Worm (Caenorhabditis elegans) whole organism, L4 larva: ENCODE data around the gene rps-25.
A peak's percentile ranks its signal among the peaks of the same experiment; 100 is the strongest.

ENCODE experiments used
- F49E8.2 ChIP-seq: sonication (generic microtip); optimal IDR thresholded peaks from 2 replicates; lab custom pipeline; 2016; ENCODE audit warnings: missing compliant biosample characterization, mild to moderate bottlenecking, missing genetic modification characterization, borderline replicate concordance
- T20F7.1 ChIP-seq: fragments of 200-800 bp; sonication (Bioruptor generic); optimal IDR thresholded peaks from 2 replicates; lab custom pipeline; 2018; ENCODE audit warnings: mild to moderate bottlenecking, missing genetic modification characterization, missing compliant biosample characterization
- Y75B8A.6 ChIP-seq: fragments of 200-800 bp; sonication (Bioruptor generic); IDR thresholded peaks from 2 replicates; pipeline ENCODE4 v1.3.6; 2022; ENCODE audit warnings: missing genetic modification reagents, missing genetic modification characterization, missing compliant biosample characterization
- ama-1 ChIP-seq: fragments of 150-350 bp; optimal IDR thresholded peaks from 2 replicates; lab custom pipeline; 2014; ENCODE audit warnings: inconsistent platforms, mixed read lengths
- ceh-28 ChIP-seq: fragments of 150-350 bp; optimal IDR thresholded peaks from 2 replicates; lab custom pipeline; 2014; ENCODE audit warnings: missing biosample characterization, missing genetic modification reagents, missing genetic modification characterization
- ceh-44 ChIP-seq: fragments of 200-800 bp; sonication (Bioruptor generic); IDR thresholded peaks from 2 replicates; pipeline ENCODE4 v1.3.6; 2022; ENCODE audit warnings: missing genetic modification reagents, missing genetic modification characterization, missing compliant biosample characterization
- ctbp-1 ChIP-seq: fragments of 200-800 bp; sonication (Bioruptor generic); IDR thresholded peaks from 2 replicates; pipeline ENCODE4 v1.3.6; 2022; ENCODE audit warnings: missing genetic modification reagents, missing genetic modification characterization, missing compliant biosample characterization
- daf-16 ChIP-seq, 3 experiments: sonication (generic microtip); optimal IDR thresholded peaks; 2 replicates each; lab custom pipeline; 2016 to 2017; ENCODE audit warnings: missing genetic modification characterization in 3 of 3, missing genetic modification reagents in 3 of 3, mild to moderate bottlenecking in 2 of 3, missing compliant biosample characterization in 2 of 3, missing biosample characterization in 1 of 3, moderate library complexity in 1 of 3
- daf-8 ChIP-seq: fragments of 200-800 bp; sonication (Bioruptor generic); IDR thresholded peaks from 2 replicates; pipeline ENCODE4 v1.3.6; 2022; ENCODE audit warnings: missing genetic modification characterization, missing compliant biosample characterization
- dmd-8 ChIP-seq: fragments of 200-800 bp; sonication (Bioruptor generic); IDR thresholded peaks from 2 replicates; pipeline ENCODE4 v1.3.6; 2022; ENCODE audit warnings: missing genetic modification characterization, missing compliant biosample characterization
- duxl-1 ChIP-seq: sonication (generic microtip); optimal IDR thresholded peaks from 2 replicates; lab custom pipeline; 2016; ENCODE audit warnings: mild to moderate bottlenecking, missing genetic modification characterization, moderate library complexity, missing compliant biosample characterization; ENCODE audit not compliant: poor library complexity
- dve-1 ChIP-seq: sonication (generic microtip); optimal IDR thresholded peaks from 2 replicates; lab custom pipeline; 2017; ENCODE audit warnings: antibody characterized with exemption, mild to moderate bottlenecking, missing genetic modification characterization, missing compliant biosample characterization; ENCODE audit not compliant: insufficient read depth
- fos-1 ChIP-seq: fragments of 150-350 bp; optimal IDR thresholded peaks from 2 replicates; lab custom pipeline; 2014; ENCODE audit warnings: missing biosample characterization, missing genetic modification characterization
- hlh-11 ChIP-seq: fragments of 200-800 bp; sonication (Bioruptor generic); optimal IDR thresholded peaks from 2 replicates; lab custom pipeline; 2018; ENCODE audit warnings: mild to moderate bottlenecking, missing genetic modification characterization, missing compliant biosample characterization
- jun-1 ChIP-seq: fragments of 150-350 bp; optimal IDR thresholded peaks from 2 replicates; lab custom pipeline; 2014; ENCODE audit warnings: missing biosample characterization, missing genetic modification reagents, missing genetic modification characterization
- lin-1 ChIP-seq: fragments of 200-800 bp; sonication (Bioruptor generic); IDR thresholded peaks from 2 replicates; pipeline ENCODE4 v1.3.6; 2022; ENCODE audit warnings: missing genetic modification reagents, missing genetic modification characterization, missing compliant biosample characterization
- lir-3 ChIP-seq: sonication (generic microtip); optimal IDR thresholded peaks from 2 replicates; lab custom pipeline; 2016; ENCODE audit warnings: mild to moderate bottlenecking, missing genetic modification characterization, missing compliant biosample characterization
- lsy-2 ChIP-seq, 2 experiments: fragments of 150-350 bp in 1 of 2; sonication (generic microtip) in 1 of 2; optimal IDR thresholded peaks; 2 replicates each; lab custom pipeline; 2014 to 2017; ENCODE audit warnings: missing biosample characterization in 2 of 2, missing genetic modification characterization in 2 of 2
- mep-1 ChIP-seq: fragments of 150-350 bp; sonication (generic microtip); optimal IDR thresholded peaks from 3 replicates; lab custom pipeline; 2014; ENCODE audit warnings: missing biosample characterization, missing genetic modification characterization
- nhr-25 ChIP-seq: sonication (generic microtip); optimal IDR thresholded peaks from 2 replicates; lab custom pipeline; 2017; ENCODE audit warnings: missing genetic modification characterization, mild to moderate bottlenecking, missing compliant biosample characterization, antibody characterized with exemption, moderate library complexity, borderline replicate concordance; ENCODE audit not compliant: insufficient read depth
- nhr-28 ChIP-seq: fragments of 150-350 bp; optimal IDR thresholded peaks from 2 replicates; lab custom pipeline; 2014; ENCODE audit warnings: missing biosample characterization, missing genetic modification characterization
- nhr-6 ChIP-seq: fragments of 150-350 bp; optimal IDR thresholded peaks from 2 replicates; lab custom pipeline; 2014; ENCODE audit warnings: missing biosample characterization, missing genetic modification characterization
- nhr-77 ChIP-seq: fragments of 150-350 bp; optimal IDR thresholded peaks from 2 replicates; lab custom pipeline; 2014; ENCODE audit warnings: missing biosample characterization, missing genetic modification characterization
- pha-4 ChIP-seq, 2 experiments: fragments of 150-350 bp in 1 of 2; fragments of 200-800 bp in 1 of 2; sonication (Bioruptor generic) in 1 of 2; IDR thresholded peaks in 1 of 2; optimal IDR thresholded peaks in 1 of 2; 2 replicates each; pipeline versions ENCODE4 v1.3.6 to Lab custom; 2014 to 2022; ENCODE audit warnings: missing genetic modification characterization in 2 of 2, missing genetic modification reagents in 2 of 2, missing biosample characterization in 1 of 2, missing compliant biosample characterization in 1 of 2
- php-3 ChIP-seq: fragments of 200-800 bp; sonication (Bioruptor generic); IDR thresholded peaks from 2 replicates; pipeline ENCODE4 v1.3.6; 2022; ENCODE audit warnings: missing genetic modification reagents, missing genetic modification characterization, missing compliant biosample characterization
- rbr-2 ChIP-seq: sonication (generic microtip); optimal IDR thresholded peaks from 2 replicates; lab custom pipeline; 2016; ENCODE audit warnings: missing genotype, missing genetic modification characterization, missing compliant biosample characterization
- saeg-2 ChIP-seq: fragments of 200-800 bp; sonication (Bioruptor generic); IDR thresholded peaks from 2 replicates; pipeline ENCODE4 v1.3.6; 2022; ENCODE audit warnings: missing genetic modification reagents, missing genetic modification characterization, missing compliant biosample characterization
- skn-1 ChIP-seq: fragments of 150-350 bp; optimal IDR thresholded peaks from 2 replicates; lab custom pipeline; 2014; ENCODE audit warnings: missing biosample characterization, missing genetic modification characterization
- snpc-1.2 ChIP-seq: fragments of 200-800 bp; sonication (Bioruptor generic); IDR thresholded peaks from 2 replicates; pipeline ENCODE4 v1.3.6; 2022; ENCODE audit warnings: missing genetic modification reagents, missing genetic modification characterization, missing compliant biosample characterization
- spr-1 ChIP-seq: sonication (generic microtip); optimal IDR thresholded peaks from 2 replicates; lab custom pipeline; 2016; ENCODE audit warnings: mild to moderate bottlenecking, missing genetic modification characterization, missing compliant biosample characterization
- unc-62 ChIP-seq, 3 experiments: fragments of 150-350 bp in 1 of 3; sonication (generic microtip); optimal IDR thresholded peaks in 2 of 3; peaks in 1 of 3; 1 replicate in 1 of 3; 2 replicates in 2 of 3; lab custom pipeline; 2014 to 2017; ENCODE audit warnings: missing biosample characterization in 3 of 3, missing genetic modification characterization in 3 of 3, missing genetic modification reagents in 3 of 3, missing genotype in 1 of 3
- zip-11 ChIP-seq: fragments of 200-800 bp; sonication (Bioruptor generic); IDR thresholded peaks from 2 replicates; pipeline ENCODE4 v1.3.6; 2022; ENCODE audit warnings: missing genetic modification characterization, missing compliant biosample characterization
- zip-2 ChIP-seq: fragments of 150-350 bp; optimal IDR thresholded peaks from 2 replicates; lab custom pipeline; 2014; ENCODE audit warnings: missing biosample characterization, missing genetic modification characterization
- ztf-11 ChIP-seq: fragments of 150-350 bp; optimal IDR thresholded peaks from 2 replicates; lab custom pipeline; 2014; ENCODE audit warnings: missing biosample characterization, missing genetic modification characterization

rps-25 gene

DNA sequence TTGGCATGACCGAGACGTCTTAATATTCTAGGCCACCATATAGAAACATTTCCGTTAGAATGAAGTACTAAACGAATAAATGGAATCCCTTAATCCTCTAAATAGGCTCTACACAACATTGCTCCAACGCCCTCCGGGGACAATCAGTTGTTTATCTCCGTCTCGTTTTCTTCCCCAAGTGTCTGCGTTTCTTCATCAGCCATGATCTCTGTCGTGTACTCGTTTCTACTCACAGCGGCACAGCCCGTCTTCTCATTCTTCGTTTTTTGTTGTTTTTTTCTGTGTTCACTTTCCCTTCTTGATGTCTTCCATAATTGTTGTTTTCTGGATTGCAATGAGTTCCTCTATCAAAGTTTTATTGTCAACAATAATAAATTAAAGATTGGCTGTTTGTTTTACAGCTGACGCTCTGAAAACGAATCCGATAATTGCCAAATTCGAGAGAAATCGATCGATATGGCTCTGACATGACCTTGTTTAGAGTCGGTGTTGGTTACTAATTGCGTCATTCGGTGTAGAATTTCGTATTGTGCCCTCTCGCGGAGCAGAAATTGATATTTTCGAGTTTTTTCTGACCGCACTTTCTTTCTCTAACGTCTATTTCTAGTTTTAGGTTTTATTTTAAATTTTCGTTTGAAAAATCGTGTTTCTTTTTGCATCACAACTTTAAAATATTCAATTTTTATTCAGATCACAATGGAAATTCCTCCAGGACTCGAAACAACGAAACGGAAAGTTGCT lies 6.0 kb downstream of the rps-25 start, which contains the start of gene pfkb-1.2:
Gene pfkb-1.2 (plus strand): TSS at position 691 of the 741 bp plus-strand sequence.
- TF ChIP-seq lin-1 (GFP tag; lab: Robert Waterston, UW): no peak
- peak; percentile 17 for TF ChIP-seq dve-1 (tag; lab: Kevin White, UChicago)
- no peak for TF ChIP-seq ama-1 (lab: Kevin White, UChicago)
- no peak for TF ChIP-seq jun-1 (tag; lab: Kevin White, UChicago)
- no peak for TF ChIP-seq ceh-28 (tag; lab: Kevin White, UChicago)
- TF ChIP-seq zip-11 (GFP tag; lab: Robert Waterston, UW): no peak
- no peak for TF ChIP-seq ctbp-1
- no peak for TF ChIP-seq spr-1 (tag; lab: Kevin White, UChicago)
- TF ChIP-seq ztf-11 (tag; lab: Kevin White, UChicago): no peak
- no peak for TF ChIP-seq F49E8.2 (tag; lab: Kevin White, UChicago)
- TF ChIP-seq fos-1 (tag; lab: Kevin White, UChicago): no peak
- peak in 1 of 2 experiments; percentile 63 for TF ChIP-seq daf-16 (GFP tag; optimal IDR thresholded peaks at IDR 0.05; lab: Kevin White, UChicago)
- TF ChIP-seq daf-16 (tag; optimal IDR thresholded peaks at IDR 0.05; lab: Kevin White, UChicago): peak; percentile 73
- TF ChIP-seq skn-1 (tag; lab: Kevin White, UChicago): no peak
- TF ChIP-seq T20F7.1 (GFP tag; lab: Kevin White, UChicago): no peak
- TF ChIP-seq rbr-2 (tag; lab: Kevin White, UChicago): peak; percentile 55
- peak; percentile 30 for TF ChIP-seq nhr-28
- no peak for TF ChIP-seq daf-8 (GFP tag; lab: Robert Waterston, UW)
- no peak for TF ChIP-seq unc-62 (GFP tag; optimal IDR thresholded peaks at IDR 0.05 in 1 of 2; lab: Kevin White, UChicago)
- no peak for TF ChIP-seq unc-62 (tag; optimal IDR thresholded peaks at IDR 0.05; lab: Kevin White, UChicago)
- no peak for TF ChIP-seq duxl-1 (tag; lab: Kevin White, UChicago)
- no peak for TF ChIP-seq php-3 (GFP tag; lab: Robert Waterston, UW)
- no peak for TF ChIP-seq saeg-2 (GFP tag; lab: Robert Waterston, UW)
- no peak for TF ChIP-seq dmd-8
- TF ChIP-seq ceh-44 (GFP tag; lab: Robert Waterston, UW): no peak
- no peak for TF ChIP-seq pha-4 (GFP tag; IDR thresholded peaks at IDR 0.05; lab: Robert Waterston, UW)
- no peak for TF ChIP-seq pha-4 (tag; optimal IDR thresholded peaks at IDR 0.05; lab: Kevin White, UChicago)
- peak; percentile 24 for TF ChIP-seq hlh-11
- TF ChIP-seq zip-2: no peak
- TF ChIP-seq mep-1 (tag; lab: Kevin White, UChicago): peak; percentile 17
- no peak for TF ChIP-seq nhr-25 (tag; lab: Kevin White, UChicago)

DNA sequence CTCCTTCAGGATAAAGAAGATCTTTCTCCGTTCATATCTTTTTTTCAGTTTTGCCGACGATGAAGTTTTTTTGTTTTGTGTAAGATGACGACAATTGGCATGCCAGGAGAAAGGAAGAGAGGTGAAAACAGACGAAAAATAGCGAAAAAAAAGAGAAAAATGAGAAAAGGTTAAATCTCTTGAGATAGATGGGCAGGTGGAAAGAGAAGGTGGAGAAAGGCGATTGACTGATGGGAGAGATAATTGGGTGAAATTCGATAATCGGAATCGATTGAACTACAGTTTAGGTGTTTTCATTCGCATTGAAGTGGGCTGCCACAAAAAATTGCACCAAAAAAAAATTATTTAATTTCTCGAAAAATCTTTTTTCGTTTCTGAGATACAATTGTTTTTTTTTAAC lies 6.8 kb downstream of the rps-25 start:
- TF ChIP-seq nhr-28 (peak; percentile 4), Y75B8A.6 (GFP tag; lab: Robert Waterston, UW) (no peak), daf-16 (GFP tag; optimal IDR thresholded peaks at IDR 0.05; lab: Kevin White, UChicago) (peak in 1 of 2 experiments; percentile 48), daf-16 (tag; optimal IDR thresholded peaks at IDR 0.05; lab: Kevin White, UChicago) (no peak), nhr-6 (tag; lab: Kevin White, UChicago) (no peak), lir-3 (no peak), hlh-11 (peak; percentile 38), ama-1 (lab: Kevin White, UChicago) (peak; percentile 68), unc-62 (GFP tag; optimal IDR thresholded peaks at IDR 0.05 in 1 of 2; lab: Kevin White, UChicago) (peak in 1 of 2 experiments; percentile 98), unc-62 (tag; optimal IDR thresholded peaks at IDR 0.05; lab: Kevin White, UChicago) (no peak)

DNA sequence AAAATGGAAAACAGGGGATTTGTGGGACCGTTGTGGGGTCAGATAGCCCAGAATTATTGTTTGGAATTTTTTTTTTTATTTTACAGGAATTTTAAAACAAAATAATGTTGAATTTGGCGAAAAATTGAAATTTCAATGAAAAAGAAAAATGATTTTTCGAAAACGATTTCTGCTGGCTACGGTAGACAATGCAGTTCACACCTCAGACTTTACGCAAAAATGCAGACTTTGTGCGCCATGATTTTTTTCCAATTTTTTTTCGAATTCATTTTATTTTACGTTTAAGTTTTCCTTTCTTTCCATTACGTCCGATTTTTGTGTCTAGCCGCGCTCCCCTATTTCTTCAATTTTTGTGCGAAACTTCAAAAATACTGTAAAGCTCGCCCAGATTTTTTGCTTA lies 7.5 kb downstream of the rps-25 start:
- TF ChIP-seq lsy-2 (tag; optimal IDR thresholded peaks at IDR 0.05; lab: Kevin White, UChicago) (peak in 1 of 2 experiments; percentile 10), ama-1 (lab: Kevin White, UChicago) (no peak), nhr-77 (tag; lab: Kevin White, UChicago) (no peak), snpc-1.2 (GFP tag; lab: Robert Waterston, UW) (peak; percentile 37)
